Worm (Caenorhabditis elegans): ENCODE data around the gene srsx-7.

- TF ChIP-seq pag-3 (tag; optimal IDR thresholded peaks at IDR 0.05; ENCODE audit: borderline replicate concordance, insufficient read depth) (no peak), sptf-1 (tag; optimal IDR thresholded peaks at IDR 0.05) (no peak), snpc-4 (tag; optimal IDR thresholded peaks at IDR 0.05) (no peak), C34B4.2 (tag; optimal IDR thresholded peaks at IDR 0.05) (no peak), egl-27 (tag; optimal IDR thresholded peaks at IDR 0.05) (no peak), ama-1 (optimal IDR thresholded peaks at IDR 0.05) (no peak), nhr-12 (tag; optimal IDR thresholded peaks at IDR 0.05) (no peak)
Measured at ce11 chrV:7932998-7933397, 7.4 kb downstream of the srsx-7 start, which contains the start of gene ncx-10.
